Fruit fly (Drosophila melanogaster): Measurements from ENCODE around the gene hng3.

Gene hng3

DNA sequence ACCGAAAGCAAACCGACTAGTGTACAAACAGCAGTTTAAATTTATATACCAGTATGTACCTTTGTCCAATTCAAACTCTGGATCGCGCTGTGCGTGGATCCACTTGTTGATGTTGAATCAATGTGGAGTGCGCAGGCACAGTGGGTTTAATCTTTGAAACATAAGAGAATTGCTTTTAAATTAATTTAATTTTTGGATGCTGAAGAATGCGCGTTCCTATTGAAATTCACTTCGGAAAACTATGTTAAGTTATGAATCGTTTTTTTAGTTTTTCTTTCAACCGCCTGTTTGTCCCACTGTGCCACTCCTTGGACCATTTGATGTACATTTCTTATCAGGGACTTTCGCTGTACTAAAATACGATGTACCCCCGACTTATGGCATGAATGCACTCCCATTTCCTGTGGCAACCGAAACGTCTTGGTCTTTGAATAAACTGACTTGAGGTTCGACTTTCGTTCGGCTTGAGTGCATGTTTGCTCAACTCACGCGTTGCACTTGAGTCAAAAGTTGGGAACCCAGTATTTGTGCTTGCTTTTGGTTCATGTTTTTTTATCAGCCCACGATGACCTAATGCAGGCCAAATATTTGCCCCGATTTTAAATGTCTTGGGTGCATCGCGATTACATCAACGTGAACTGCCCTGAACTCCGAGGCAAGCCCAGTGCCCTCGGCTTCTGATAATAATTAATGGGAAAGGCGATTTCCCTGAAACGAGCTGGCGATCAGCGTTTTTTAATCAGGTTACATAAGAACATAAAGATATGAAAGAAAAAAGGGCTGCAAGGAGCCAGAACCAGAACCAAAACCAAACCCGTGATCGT is 30.6 kb downstream of the hng3 start (continued):
- TF ChIP-seq Mad (GFP tag; optimal IDR thresholded peaks at IDR 0.05) (peak; percentile 91), shn (GFP tag; optimal IDR thresholded peaks at IDR 0.05) (peak; percentile 87), NK7.1 (GFP tag; optimal IDR thresholded peaks at IDR 0.05) (peak; percentile 89), CG6765 (GFP tag; optimal IDR thresholded peaks at IDR 0.05) (peak; percentile 36), bbx (GFP tag; IDR thresholded peaks at IDR 0.05; ENCODE audit: partially characterized antibody) (no peak), CG34422 (GFP tag; IDR thresholded peaks at IDR 0.05) (peak; percentile 94), Dip3 (GFP tag; optimal IDR thresholded peaks at IDR 0.05) (peak; percentile 26), Sox100B (GFP tag; optimal IDR thresholded peaks at IDR 0.05) (peak; percentile 93), Bdp1 (GFP tag; optimal IDR thresholded peaks at IDR 0.05) (peak; percentile 91), Hr51 (GFP tag; optimal IDR thresholded peaks at IDR 0.05) (peak; percentile 78 to 90), CG15514 (GFP tag; optimal IDR thresholded peaks at IDR 0.05) (peak; percentile 12), CG6813 (GFP tag; optimal IDR thresholded peaks at IDR 0.05) (peak; percentile 93), Xrp1 (GFP tag; IDR thresholded peaks at IDR 0.05) (peak; percentile 99), CG12236 (GFP tag; optimal IDR thresholded peaks at IDR 0.05) (peak; percentile 95), CG8765 (GFP tag; IDR thresholded peaks at IDR 0.05) (peak; percentile 96), ken (GFP tag; IDR thresholded peaks at IDR 0.05) (peak; percentile 95), CG5245 (GFP tag; optimal IDR thresholded peaks at IDR 0.05) (peak; percentile 93), Dref (GFP tag; IDR thresholded peaks at IDR 0.05) (no peak), CG16863 (GFP tag; optimal IDR thresholded peaks at IDR 0.05) (peak; percentile 94), ttk (GFP tag; IDR thresholded peaks at IDR 0.05) (peak; percentile 89), zfh1 (GFP tag; IDR thresholded peaks at IDR 0.05) (peak; percentile 99), Spps (tag; optimal IDR thresholded peaks at IDR 0.05) (peak; percentile 97), B-H2 (GFP tag; optimal IDR thresholded peaks at IDR 0.05) (no peak), Optix (GFP tag; IDR thresholded peaks at IDR 0.05) (peak; percentile 95), ara (GFP tag; IDR thresholded peaks at IDR 0.05) (peak; percentile 99), hb (GFP tag; IDR thresholded peaks at IDR 0.05; ENCODE audit: partially characterized antibody) (no peak), Awh (GFP tag; IDR thresholded peaks at IDR 0.05) (peak; percentile 97), CG7786 (GFP tag; optimal IDR thresholded peaks at IDR 0.05) (peak; percentile 84), HLH3B (GFP tag; IDR thresholded peaks at IDR 0.05) (peak; percentile 91), gce (GFP tag; IDR thresholded peaks at IDR 0.05) (peak; percentile 91), lilli (GFP tag; optimal IDR thresholded peaks at IDR 0.05) (peak; percentile 86), kay (GFP tag; optimal IDR thresholded peaks at IDR 0.05) (peak; percentile 89), MESR4 (GFP tag; optimal IDR thresholded peaks at IDR 0.05) (peak; percentile 42), peb (GFP tag; IDR thresholded peaks at IDR 0.05) (peak; percentile 96), Poxn (GFP tag; IDR thresholded peaks at IDR 0.05) (no peak), sisA (GFP tag; IDR thresholded peaks at IDR 0.05) (peak; percentile 91), bsh (GFP tag; optimal IDR thresholded peaks at IDR 0.05) (peak; percentile 82 to 98), pan (optimal IDR thresholded peaks at IDR 0.05) (no peak), pan (GFP tag; optimal IDR thresholded peaks at IDR 0.05 in 1 of 2, IDR thresholded peaks at IDR 0.05 in 1 of 2) (peak in 1 of 2 experiments; percentile 91), CrebB (tag; optimal IDR thresholded peaks at IDR 0.05) (peak; percentile 82), eyg (GFP tag; optimal IDR thresholded peaks at IDR 0.05) (peak; percentile 85), cg (GFP tag; optimal IDR thresholded peaks at IDR 0.05) (no peak), CG12391 (tag; optimal IDR thresholded peaks at IDR 0.05) (peak; percentile 95), CG1024 (GFP tag; IDR thresholded peaks at IDR 0.05) (peak; percentile 86), CG34376 (GFP tag; optimal IDR thresholded peaks at IDR 0.05) (no peak), CG2678 (tag; optimal IDR thresholded peaks at IDR 0.05) (peak; percentile 90), CG17186 (GFP tag; optimal IDR thresholded peaks at IDR 0.05) (peak; percentile 83), Hr78 (GFP tag; optimal IDR thresholded peaks at IDR 0.05) (peak in 1 of 2 experiments; percentile 83), dati (GFP tag; IDR thresholded peaks at IDR 0.05) (peak; percentile 90)

All from whole organism, embryonic.